Worm (Caenorhabditis elegans): Measurements from ENCODE around the gene F11C1.10.

DNA sequence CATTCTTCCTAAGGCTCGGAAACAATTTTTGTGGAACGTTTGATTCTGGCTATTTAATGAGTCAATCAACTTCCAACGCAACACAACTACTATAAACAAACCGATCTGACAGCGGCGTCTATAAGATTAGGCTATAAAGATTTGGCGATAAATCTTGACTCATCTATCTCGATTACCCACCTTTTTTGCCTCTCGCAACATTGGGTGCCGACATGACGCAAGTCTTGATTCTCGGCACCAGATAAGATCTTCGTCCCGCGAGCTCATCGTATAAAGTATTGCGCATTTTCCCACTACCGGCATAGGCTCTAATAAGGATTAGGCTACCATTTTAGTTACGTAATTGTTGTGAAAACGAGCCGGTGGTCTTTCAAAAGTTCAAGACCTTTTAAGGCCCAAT lies 35.0 kb downstream of the F11C1.10 start:
- no peak for TF ChIP-seq tab-1 (GFP tag; IDR thresholded peaks at IDR 0.05)
- no peak for TF ChIP-seq klf-2 (GFP tag; conservative IDR thresholded peaks at IDR 0.05)
- TF ChIP-seq flt-1 (GFP tag; IDR thresholded peaks at IDR 0.05) = 0 out of 2 replicates have a peak, but pooled peaks have one; percentile 54
- no peak for TF ChIP-seq cog-1 (tag; optimal IDR thresholded peaks at IDR 0.05)
- TF ChIP-seq T22C8.4 (GFP tag; IDR thresholded peaks at IDR 0.05) = no peak
- TF ChIP-seq ztf-23 (GFP tag; IDR thresholded peaks at IDR 0.05) = no peak
- no peak for TF ChIP-seq med-1 (GFP tag; optimal IDR thresholded peaks at IDR 0.05; ENCODE audit: insufficient read depth)
- no peak for TF ChIP-seq ztf-29 (GFP tag; IDR thresholded peaks at IDR 0.05)
- TF ChIP-seq ref-1 (GFP tag; conservative IDR thresholded peaks at IDR 0.05) = no peak

Measured in whole organism, midembryonic.